Fruit fly (Drosophila melanogaster): Measurements from ENCODE around the gene Ssdp.

Gene Ssdp

dm6 chr3R:18167416-18168237 lies 31.8 kb downstream of the Ssdp start, which contains the start of gene wrd (continued):
- TF ChIP-seq danr (GFP tag; IDR thresholded peaks at IDR 0.05) = no peak
- TF ChIP-seq CG6765 (GFP tag; optimal IDR thresholded peaks at IDR 0.05) = no peak
- TF ChIP-seq Oaz (GFP tag; IDR thresholded peaks at IDR 0.05) = no peak
- peak; percentile 30 for TF ChIP-seq CG12659 (GFP tag; optimal IDR thresholded peaks at IDR 0.05)
- TF ChIP-seq CG30020 (tag; optimal IDR thresholded peaks at IDR 0.05) = peak; percentile 5
- TF ChIP-seq CG17802 (tag; optimal IDR thresholded peaks at IDR 0.05) = no peak
- TF ChIP-seq wek (GFP tag; optimal IDR thresholded peaks at IDR 0.05) = no peak
- peak; percentile 53 for TF ChIP-seq CG9932 (GFP tag; IDR thresholded peaks at IDR 0.05)
- peak; percentile 32 for TF ChIP-seq Ssrp (tag; optimal IDR thresholded peaks at IDR 0.05)
- TF ChIP-seq Dref (GFP tag; IDR thresholded peaks at IDR 0.05) = peak; percentile 36; the same call in 1 of the 2 replicates
- TF ChIP-seq wdn (GFP tag; IDR thresholded peaks at IDR 0.05) = no peak
- TF ChIP-seq E2f1 (GFP tag; IDR thresholded peaks at IDR 0.05) = no peak
- TF ChIP-seq CG8765 (GFP tag; IDR thresholded peaks at IDR 0.05) = no peak
- TF ChIP-seq jing (GFP tag; optimal IDR thresholded peaks at IDR 0.05) = no peak
- no peak for TF ChIP-seq CG16779 (GFP tag; IDR thresholded peaks at IDR 0.05)
- TF ChIP-seq esg (GFP tag; conservative IDR thresholded peaks at IDR 0.05) = no peak
- TF ChIP-seq CG1233 (GFP tag; optimal IDR thresholded peaks at IDR 0.05) = no peak
- no peak for TF ChIP-seq Hey (tag; optimal IDR thresholded peaks at IDR 0.05)
- TF ChIP-seq CG33557 (GFP tag; optimal IDR thresholded peaks at IDR 0.05) = no peak
- TF ChIP-seq pzg (GFP tag; optimal IDR thresholded peaks at IDR 0.05) = peak; percentile 34
- TF ChIP-seq CG8388 (GFP tag; optimal IDR thresholded peaks at IDR 0.05) = no peak
- no peak for TF ChIP-seq CG7987 (GFP tag; optimal IDR thresholded peaks at IDR 0.05)
- no peak for TF ChIP-seq en (GFP tag; optimal IDR thresholded peaks at IDR 0.05)
- TF ChIP-seq CG1024 (GFP tag; IDR thresholded peaks at IDR 0.05) = no peak
- TF ChIP-seq chn (GFP tag; optimal IDR thresholded peaks at IDR 0.05) = no peak
- no peak for TF ChIP-seq ase (GFP tag; IDR thresholded peaks at IDR 0.05)
- TF ChIP-seq Dfd (GFP tag; optimal IDR thresholded peaks at IDR 0.05) = no peak
- no peak for TF ChIP-seq ap (GFP tag; IDR thresholded peaks at IDR 0.05)
- TF ChIP-seq CG4617 (GFP tag; optimal IDR thresholded peaks at IDR 0.05; ENCODE audit: borderline replicate concordance) = peak; percentile 12
- TF ChIP-seq CG42726 (GFP tag; IDR thresholded peaks at IDR 0.05; ENCODE audit: partially characterized antibody) = no peak
- TF ChIP-seq h (optimal IDR thresholded peaks at IDR 0.05) = no peak
- TF ChIP-seq C15 (GFP tag; IDR thresholded peaks at IDR 0.05) = no peak
- no peak for TF ChIP-seq CG3407 (GFP tag; optimal IDR thresholded peaks at IDR 0.05)
- TF ChIP-seq CG4360 (GFP tag; IDR thresholded peaks at IDR 0.05) = no peak
- TF ChIP-seq CG30431 (GFP tag; optimal IDR thresholded peaks at IDR 0.05) = no peak
- 0 out of 2 replicates have a peak, but pooled peaks have one; percentile 9 for TF ChIP-seq sisA (GFP tag; IDR thresholded peaks at IDR 0.05)
- no peak for TF ChIP-seq Spps (tag; optimal IDR thresholded peaks at IDR 0.05)
- TF ChIP-seq Doc3 (GFP tag; IDR thresholded peaks at IDR 0.05; ENCODE audit: partially characterized antibody) = no peak
- TF ChIP-seq sens-2 (GFP tag; IDR thresholded peaks at IDR 0.05) = no peak
- no peak for TF ChIP-seq CG1529 (GFP tag; optimal IDR thresholded peaks at IDR 0.05)
- TF ChIP-seq da (GFP tag; optimal IDR thresholded peaks at IDR 0.05) = no peak
- TF ChIP-seq jigr1 (GFP tag; IDR thresholded peaks at IDR 0.05) = no peak
- peak; percentile 77 for TF ChIP-seq CG17361 (GFP tag; IDR thresholded peaks at IDR 0.05)
- TF ChIP-seq Side (GFP tag; optimal IDR thresholded peaks at IDR 0.05) = no peak
- no peak for TF ChIP-seq CG6654 (GFP tag; optimal IDR thresholded peaks at IDR 0.05)
- TF ChIP-seq CG6254 (GFP tag; optimal IDR thresholded peaks at IDR 0.05) = no peak
- no peak for TF ChIP-seq dati (GFP tag; IDR thresholded peaks at IDR 0.05)
- TF ChIP-seq Bgb (GFP tag; IDR thresholded peaks at IDR 0.05; ENCODE audit: partially characterized antibody) = peak; percentile 49
- TF ChIP-seq CG4854 (GFP tag; optimal IDR thresholded peaks at IDR 0.05) = no peak
- no peak for TF ChIP-seq zfh2 (GFP tag; optimal IDR thresholded peaks at IDR 0.05)
- no peak for TF ChIP-seq Tbp (GFP tag; optimal IDR thresholded peaks at IDR 0.05)

Measured in whole organism, embryonic.